Worm (Caenorhabditis elegans) whole organism, young adult: ENCODE data around the gene F17C11.12.

Source experiments
- F22D6.2 ChIP-seq: sonication (generic microtip); optimal IDR thresholded peaks from 2 replicates; lab custom pipeline; 2016; ENCODE audit warnings: mild to moderate bottlenecking, missing genetic modification characterization, missing compliant biosample characterization
- F37B4.10 ChIP-seq: fragments of 200-800 bp; sonication (Bioruptor generic); IDR thresholded peaks from 2 replicates; pipeline ENCODE4 v1.3.6; 2022; ENCODE audit warnings: missing genetic modification characterization, missing compliant biosample characterization
- F52B5.7 ChIP-seq: sonication (generic microtip); optimal IDR thresholded peaks from 2 replicates; lab custom pipeline; 2016; ENCODE audit warnings: mild to moderate bottlenecking, missing genetic modification characterization, missing compliant biosample characterization
- K11D2.4 ChIP-seq: fragments of 200-800 bp; sonication (Bioruptor generic); IDR thresholded peaks from 2 replicates; pipeline ENCODE4 v1.3.6; 2022; ENCODE audit warnings: missing genetic modification reagents, missing genetic modification characterization, missing compliant biosample characterization
- K12H6.12 ChIP-seq: fragments of 200-800 bp; sonication (Bioruptor generic); optimal IDR thresholded peaks from 2 replicates; lab custom pipeline; 2018; ENCODE audit warnings: mild to moderate bottlenecking, missing genetic modification characterization, missing compliant biosample characterization
- Y67H2A.10 ChIP-seq: fragments of 200-800 bp; sonication (Bioruptor generic); conservative IDR thresholded peaks from 2 replicates; pipeline ENCODE4 v1.3.6; 2022; ENCODE audit warnings: missing genetic modification reagents, missing genetic modification characterization, missing compliant biosample characterization
- Y95B8A.8 ChIP-seq: fragments of 200-800 bp; sonication (Bioruptor generic); IDR thresholded peaks from 2 replicates; pipeline ENCODE4 v1.3.6; 2022; ENCODE audit warnings: missing genetic modification reagents, missing genetic modification characterization, missing compliant biosample characterization
- ama-1 ChIP-seq, 3 experiments: fragments of 150-350 bp in 1 of 3; sonication (generic microtip) in 2 of 3; optimal IDR thresholded peaks; 2 replicates each; lab custom pipeline; 2014 to 2018; ENCODE audit warnings: missing biosample characterization in 2 of 3, missing genetic modification characterization in 2 of 3, missing genetic modification reagents in 2 of 3
- cebp-1 ChIP-seq, 2 experiments: fragments of 200-800 bp in 1 of 2; sonication (Bioruptor generic) in 1 of 2; sonication (generic microtip) in 1 of 2; IDR thresholded peaks in 1 of 2; optimal IDR thresholded peaks in 1 of 2; 2 replicates each; pipeline versions ENCODE4 v1.3.6 to Lab custom; 2017 to 2022; ENCODE audit warnings: missing compliant biosample characterization in 2 of 2, missing genetic modification characterization in 2 of 2, mild to moderate bottlenecking in 1 of 2, missing genetic modification reagents in 1 of 2, moderate library complexity in 1 of 2
- ceh-100 ChIP-seq: fragments of 200-800 bp; sonication (Bioruptor generic); IDR thresholded peaks from 2 replicates; pipeline ENCODE4 v1.3.6; 2022; ENCODE audit warnings: missing genetic modification reagents, missing genetic modification characterization, missing compliant biosample characterization
- ceh-79 ChIP-seq: sonication (generic microtip); optimal IDR thresholded peaks from 2 replicates; lab custom pipeline; 2017; ENCODE audit warnings: mild to moderate bottlenecking, missing genetic modification characterization, missing compliant biosample characterization
- ceh-91 ChIP-seq: fragments of 200-800 bp; sonication (Bioruptor generic); IDR thresholded peaks from 2 replicates; pipeline ENCODE4 v1.3.6; 2022; ENCODE audit warnings: missing genetic modification reagents, missing genetic modification characterization, missing compliant biosample characterization
- chd-7 ChIP-seq: sonication (generic microtip); optimal IDR thresholded peaks from 2 replicates; lab custom pipeline; 2016; ENCODE audit warnings: mild to moderate bottlenecking, missing genetic modification characterization, moderate library complexity, missing compliant biosample characterization
- dox-1 ChIP-seq: fragments of 200-800 bp; sonication (Bioruptor generic); IDR thresholded peaks from 2 replicates; pipeline ENCODE4 v1.3.6; 2022; ENCODE audit warnings: missing genetic modification reagents, missing genetic modification characterization, missing compliant biosample characterization
- egl-18 ChIP-seq: fragments of 200-800 bp; sonication (Bioruptor generic); IDR thresholded peaks from 2 replicates; pipeline ENCODE4 v1.3.6; 2022; ENCODE audit warnings: missing genetic modification reagents, missing genetic modification characterization, missing compliant biosample characterization
- egrh-3 ChIP-seq: fragments of 200-800 bp; sonication (Bioruptor generic); IDR thresholded peaks from 2 replicates; pipeline ENCODE4 v1.3.6; 2022; ENCODE audit warnings: missing genetic modification reagents, missing genetic modification characterization, missing compliant biosample characterization
- ets-4 ChIP-seq: fragments of 200-800 bp; sonication (Bioruptor generic); optimal IDR thresholded peaks from 2 replicates; lab custom pipeline; 2018; ENCODE audit warnings: mild to moderate bottlenecking, missing genetic modification characterization, missing compliant biosample characterization
- gei-17 ChIP-seq: fragments of 200-800 bp; sonication (Bioruptor generic); optimal IDR thresholded peaks from 2 replicates; lab custom pipeline; 2018; ENCODE audit warnings: mild to moderate bottlenecking, missing genetic modification characterization, missing compliant biosample characterization
- him-1 ChIP-seq: sonication (generic microtip); optimal IDR thresholded peaks from 2 replicates; lab custom pipeline; 2016; ENCODE audit warnings: missing genotype, missing genetic modification reagents, missing genetic modification characterization, missing compliant biosample characterization
- hmg-1.2 ChIP-seq: fragments of 200-800 bp; sonication (Bioruptor generic); IDR thresholded peaks from 2 replicates; pipeline ENCODE4 v1.3.6; 2022; ENCODE audit warnings: missing genetic modification reagents, missing genetic modification characterization, missing compliant biosample characterization
- hmg-20 ChIP-seq: fragments of 200-800 bp; sonication (Bioruptor generic); IDR thresholded peaks from 2 replicates; pipeline ENCODE4 v1.3.6; 2022; ENCODE audit warnings: missing genetic modification reagents, missing genetic modification characterization, missing compliant biosample characterization
- let-526 ChIP-seq: fragments of 200-800 bp; sonication (Bioruptor generic); IDR thresholded peaks from 2 replicates; pipeline ENCODE4 v1.3.6; 2022; ENCODE audit warnings: missing genetic modification reagents, missing genetic modification characterization, missing compliant biosample characterization
- lin-35 ChIP-seq, 3 experiments: fragments of 150-350 bp in 2 of 3; sonication (generic microtip) in 1 of 3; optimal IDR thresholded peaks; 2 replicates each; lab custom pipeline; 2014 to 2018; ENCODE audit warnings: missing biosample characterization in 3 of 3, missing genetic modification characterization in 3 of 3, missing genetic modification reagents in 3 of 3
- lin-54 ChIP-seq: fragments of 200-800 bp; sonication (Bioruptor generic); optimal IDR thresholded peaks from 2 replicates; lab custom pipeline; 2018; ENCODE audit warnings: mild to moderate bottlenecking, missing genetic modification characterization, missing compliant biosample characterization
- lir-1 ChIP-seq: fragments of 200-800 bp; sonication (Bioruptor generic); conservative IDR thresholded peaks from 2 replicates; pipeline ENCODE4 v1.3.6; 2022; ENCODE audit warnings: missing genetic modification reagents, missing genetic modification characterization, missing compliant biosample characterization
- lsy-27 ChIP-seq: sonication (generic microtip); optimal IDR thresholded peaks from 2 replicates; lab custom pipeline; 2017; ENCODE audit warnings: missing genetic modification characterization, mild to moderate bottlenecking, missing compliant biosample characterization, antibody characterized with exemption, missing genotype, borderline replicate concordance; ENCODE audit not compliant: insufficient read depth
- madf-10 ChIP-seq: sonication (generic microtip); optimal IDR thresholded peaks from 2 replicates; lab custom pipeline; 2016; ENCODE audit warnings: mild to moderate bottlenecking, missing genetic modification characterization, missing compliant biosample characterization
- nhr-27 ChIP-seq: fragments of 200-800 bp; sonication (Bioruptor generic); optimal IDR thresholded peaks from 2 replicates; lab custom pipeline; 2018; ENCODE audit warnings: mild to moderate bottlenecking, missing genetic modification characterization, moderate library complexity, missing compliant biosample characterization
- pha-4 ChIP-seq: fragments of 150-350 bp; sonication (generic microtip); optimal IDR thresholded peaks from 2 replicates; lab custom pipeline; 2014; ENCODE audit warnings: missing biosample characterization, missing genetic modification reagents, missing genetic modification characterization
- rcor-1 ChIP-seq: fragments of 200-800 bp; sonication (Bioruptor generic); IDR thresholded peaks from 2 replicates; pipeline ENCODE4 v1.3.6; 2022; ENCODE audit warnings: missing genetic modification reagents, missing genetic modification characterization, missing compliant biosample characterization
- snpc-1.1 ChIP-seq: sonication (generic microtip); optimal IDR thresholded peaks from 2 replicates; lab custom pipeline; 2017; ENCODE audit warnings: missing genetic modification characterization, mild to moderate bottlenecking, missing compliant biosample characterization, antibody characterized with exemption, moderate library complexity, missing genotype, missing genetic modification reagents; ENCODE audit not compliant: insufficient read depth
- snpc-1.3 ChIP-seq: sonication (generic microtip); optimal IDR thresholded peaks from 2 replicates; lab custom pipeline; 2017; ENCODE audit warnings: missing genetic modification characterization, mild to moderate bottlenecking, missing compliant biosample characterization, antibody characterized with exemption, moderate library complexity, missing genotype, missing genetic modification reagents; ENCODE audit not compliant: insufficient read depth
- snpc-4 ChIP-seq, 5 experiments: fragments of 150-350 bp in 1 of 5; sonication (generic microtip) in 4 of 5; optimal IDR thresholded peaks; 2 replicates each; lab custom pipeline; 2014 to 2018; ENCODE audit warnings: missing genetic modification characterization in 5 of 5, missing biosample characterization in 3 of 5, antibody characterized with exemption in 2 of 5, mild to moderate bottlenecking in 2 of 5, missing compliant biosample characterization in 2 of 5, missing genotype in 2 of 5, moderate library complexity in 2 of 5, missing genetic modification reagents in 1 of 5
- unc-130 ChIP-seq: sonication (generic microtip); optimal IDR thresholded peaks from 2 replicates; lab custom pipeline; 2016; ENCODE audit warnings: missing genetic modification reagents, missing genetic modification characterization, missing compliant biosample characterization
- unc-62 ChIP-seq: fragments of 150-350 bp; optimal IDR thresholded peaks from 2 replicates; lab custom pipeline; 2014; ENCODE audit warnings: missing biosample characterization, missing genetic modification reagents, missing genetic modification characterization
- zfh-2 ChIP-seq: fragments of 200-800 bp; sonication (Bioruptor generic); conservative IDR thresholded peaks from 2 replicates; pipeline ENCODE4 v1.3.6; 2022; ENCODE audit warnings: missing genetic modification reagents, missing genetic modification characterization, missing compliant biosample characterization
- ztf-18 ChIP-seq: sonication (generic microtip); optimal IDR thresholded peaks from 2 replicates; lab custom pipeline; 2016; ENCODE audit warnings: missing genotype, mild to moderate bottlenecking, missing genetic modification characterization, missing compliant biosample characterization
- ztf-22 ChIP-seq: fragments of 200-800 bp; sonication (Bioruptor generic); optimal IDR thresholded peaks from 2 replicates; lab custom pipeline; 2018; ENCODE audit warnings: mild to moderate bottlenecking, missing genetic modification characterization, moderate library complexity, missing compliant biosample characterization
- ztf-25 ChIP-seq: fragments of 200-800 bp; sonication (Bioruptor generic); IDR thresholded peaks from 2 replicates; pipeline ENCODE4 v1.3.6; 2022; ENCODE audit warnings: missing genetic modification reagents, missing genetic modification characterization, missing compliant biosample characterization
- ztf-3 ChIP-seq: fragments of 200-800 bp; sonication (Bioruptor generic); optimal IDR thresholded peaks from 2 replicates; lab custom pipeline; 2018; ENCODE audit warnings: mild to moderate bottlenecking, missing genetic modification characterization, missing compliant biosample characterization
- ztf-6 ChIP-seq: fragments of 200-800 bp; sonication (Bioruptor generic); IDR thresholded peaks from 2 replicates; pipeline ENCODE4 v1.3.6; 2022; ENCODE audit warnings: missing genetic modification reagents, missing genetic modification characterization, missing compliant biosample characterization

The F17C11.12 gene

ce11 chrV:10940571-10940991, 3.9 kb upstream of the F17C11.12 start (continued):
- TF ChIP-seq cebp-1 (GFP tag; IDR thresholded peaks at IDR 0.05; lab: Robert Waterston, UW) (peak; percentile 95), cebp-1 (tag; optimal IDR thresholded peaks at IDR 0.05; lab: Kevin White, UChicago) (peak; percentile 99), ztf-18 (tag; lab: Kevin White, UChicago) (no peak), unc-62 (GFP tag; lab: Kevin White, UChicago) (peak; percentile 9), lin-54 (GFP tag; lab: Kevin White, UChicago) (no peak), hmg-20 (GFP tag; lab: Robert Waterston, UW) (no peak), snpc-1.1 (tag; lab: Kevin White, UChicago) (no peak), him-1 (tag; lab: Kevin White, UChicago) (no peak), egrh-3 (GFP tag; lab: Robert Waterston, UW) (no peak), F37B4.10 (GFP tag; lab: Robert Waterston, UW) (no peak), F52B5.7 (tag; lab: Kevin White, UChicago) (no peak), snpc-4 (GFP tag; optimal IDR thresholded peaks at IDR 0.05; lab: Kevin White, UChicago) (no peak), snpc-4 (tag; optimal IDR thresholded peaks at IDR 0.05; lab: Kevin White, UChicago) (peak in 2 of 4 experiments; percentile 31 to 51), Y67H2A.10 (GFP tag; lab: Robert Waterston, UW) (no peak), madf-10 (tag; lab: Kevin White, UChicago) (peak; percentile 62), rcor-1 (GFP tag; lab: Robert Waterston, UW) (no peak), gei-17 (GFP tag; lab: Kevin White, UChicago) (peak; percentile 29), Y95B8A.8 (no peak), K11D2.4 (no peak), chd-7 (tag; lab: Kevin White, UChicago) (peak; percentile 72), ztf-25 (GFP tag; lab: Robert Waterston, UW) (no peak), hmg-1.2 (GFP tag; lab: Robert Waterston, UW) (peak; percentile 79), egl-18 (no peak), snpc-1.3 (tag; lab: Kevin White, UChicago) (no peak), lir-1 (GFP tag; lab: Robert Waterston, UW) (no peak), ztf-3 (GFP tag; lab: Kevin White, UChicago) (no peak), ets-4 (no peak), nhr-27 (tag; lab: Kevin White, UChicago) (no peak), F22D6.2 (tag; lab: Kevin White, UChicago) (no peak)

ce11 chrV:10939990-10940570, 3.4 kb upstream of the F17C11.12 start:
- TF ChIP-seq lsy-27 (tag; lab: Kevin White, UChicago), result no peak
- no peak for TF ChIP-seq zfh-2 (GFP tag; lab: Robert Waterston, UW)
- TF ChIP-seq ceh-79 (tag; lab: Kevin White, UChicago), result no peak
- TF ChIP-seq ceh-91 (GFP tag; lab: Robert Waterston, UW), result no peak
- no peak for TF ChIP-seq nhr-27 (tag; lab: Kevin White, UChicago)
- no peak for TF ChIP-seq pha-4
- TF ChIP-seq ztf-22 (GFP tag; lab: Kevin White, UChicago), result no peak
- TF ChIP-seq ama-1 (optimal IDR thresholded peaks at IDR 0.05; lab: Kevin White, UChicago), result no peak
- TF ChIP-seq ama-1 (GFP tag; optimal IDR thresholded peaks at IDR 0.05; lab: Kevin White, UChicago), result no peak
- no peak for TF ChIP-seq let-526 (GFP tag; lab: Robert Waterston, UW)
- TF ChIP-seq unc-130 (GFP tag; lab: Kevin White, UChicago), result no peak
- TF ChIP-seq K12H6.12 (tag; lab: Kevin White, UChicago), result no peak
- no peak for TF ChIP-seq lin-35 (GFP tag; optimal IDR thresholded peaks at IDR 0.05; lab: Kevin White, UChicago)
- TF ChIP-seq dox-1 (GFP tag; lab: Robert Waterston, UW), result no peak
- no peak for TF ChIP-seq ceh-100 (GFP tag; lab: Robert Waterston, UW)
- TF ChIP-seq ets-4, result no peak
- no peak for TF ChIP-seq him-1 (tag; lab: Kevin White, UChicago)
- no peak for TF ChIP-seq ztf-6 (GFP tag; lab: Robert Waterston, UW)
- TF ChIP-seq Y67H2A.10 (GFP tag; lab: Robert Waterston, UW), result no peak
